Worm (Caenorhabditis elegans) whole organism, L4 larva: ENCODE results near the gene emb-9.

Experiments
- F44E2.7 ChIP-seq: fragments of 200-800 bp; sonication (Bioruptor generic); IDR thresholded peaks from 2 replicates; pipeline ENCODE4 v2.1.2; 2022; ENCODE audit warnings: missing genetic modification characterization, missing compliant biosample characterization
- aha-1 ChIP-seq: fragments of 150-350 bp; peaks from one replicate; lab custom pipeline; 2014; ENCODE audit warnings: missing biosample characterization, missing genetic modification characterization
- attf-4 ChIP-seq: sonication (generic microtip); optimal IDR thresholded peaks from 3 replicates; lab custom pipeline; 2017; ENCODE audit warnings: missing biosample characterization, missing genetic modification characterization
- ceh-20 ChIP-seq: fragments of 200-800 bp; sonication (Bioruptor generic); IDR thresholded peaks from 2 replicates; pipeline ENCODE4 v1.3.6; 2022; ENCODE audit warnings: missing genetic modification reagents, missing genetic modification characterization, missing compliant biosample characterization
- ceh-82 ChIP-seq: sonication (generic microtip); optimal IDR thresholded peaks from 2 replicates; lab custom pipeline; 2017; ENCODE audit warnings: missing biosample characterization, missing genetic modification characterization
- ces-1 ChIP-seq: fragments of 150-350 bp; sonication (generic microtip); optimal IDR thresholded peaks from 4 replicates; lab custom pipeline; 2014; ENCODE audit warnings: missing biosample characterization, missing genetic modification reagents, missing genetic modification characterization
- daf-16 ChIP-seq, 3 experiments: sonication (generic microtip); optimal IDR thresholded peaks; 2 replicates each; lab custom pipeline; 2016 to 2017; ENCODE audit warnings: missing genetic modification characterization in 3 of 3, missing genetic modification reagents in 3 of 3, mild to moderate bottlenecking in 2 of 3, missing compliant biosample characterization in 2 of 3, missing biosample characterization in 1 of 3, moderate library complexity in 1 of 3
- dpl-1 ChIP-seq: fragments of 150-350 bp; optimal IDR thresholded peaks from 2 replicates; lab custom pipeline; 2014; ENCODE audit warnings: missing biosample characterization, missing genetic modification reagents, missing genetic modification characterization
- dve-1 ChIP-seq: sonication (generic microtip); optimal IDR thresholded peaks from 2 replicates; lab custom pipeline; 2017; ENCODE audit warnings: antibody characterized with exemption, mild to moderate bottlenecking, missing genetic modification characterization, missing compliant biosample characterization; ENCODE audit not compliant: insufficient read depth
- egl-27 ChIP-seq: sonication (generic microtip); optimal IDR thresholded peaks from 3 replicates; lab custom pipeline; 2017; ENCODE audit warnings: missing biosample characterization, missing genetic modification reagents, missing genetic modification characterization
- fos-1 ChIP-seq: fragments of 150-350 bp; optimal IDR thresholded peaks from 2 replicates; lab custom pipeline; 2014; ENCODE audit warnings: missing biosample characterization, missing genetic modification characterization
- hlh-11 ChIP-seq: fragments of 200-800 bp; sonication (Bioruptor generic); optimal IDR thresholded peaks from 2 replicates; lab custom pipeline; 2018; ENCODE audit warnings: mild to moderate bottlenecking, missing genetic modification characterization, missing compliant biosample characterization
- hlh-30 ChIP-seq: sonication (generic microtip); optimal IDR thresholded peaks from 2 replicates; lab custom pipeline; 2017; ENCODE audit warnings: antibody characterized with exemption, mild to moderate bottlenecking, missing genetic modification characterization, missing compliant biosample characterization; ENCODE audit not compliant: insufficient read depth
- hmg-1.1 ChIP-seq: fragments of 200-800 bp; sonication (Bioruptor generic); IDR thresholded peaks from 2 replicates; pipeline ENCODE4 v1.3.6; 2022; ENCODE audit warnings: missing genetic modification reagents, missing genetic modification characterization, missing compliant biosample characterization
- lin-29 ChIP-seq: fragments of 200-800 bp; sonication (Bioruptor generic); IDR thresholded peaks from 2 replicates; pipeline ENCODE4 v1.3.6; 2022; ENCODE audit warnings: missing genetic modification reagents, missing genetic modification characterization, missing compliant biosample characterization
- lsy-2 ChIP-seq, 2 experiments: fragments of 150-350 bp in 1 of 2; sonication (generic microtip) in 1 of 2; optimal IDR thresholded peaks; 2 replicates each; lab custom pipeline; 2014 to 2017; ENCODE audit warnings: missing biosample characterization in 2 of 2, missing genetic modification characterization in 2 of 2
- madf-5 ChIP-seq, 2 experiments: fragments of 200-800 bp; sonication (Bioruptor generic); IDR thresholded peaks; 2 replicates each; pipeline ENCODE4 v1.3.6; 2022; ENCODE audit warnings: missing compliant biosample characterization in 2 of 2, missing genetic modification characterization in 2 of 2
- mdl-1 ChIP-seq, 2 experiments: fragments of 150-350 bp in 1 of 2; sonication (generic microtip) in 1 of 2; optimal IDR thresholded peaks; 2 replicates each; lab custom pipeline; 2014 to 2017; ENCODE audit warnings: missing biosample characterization in 2 of 2, missing genetic modification characterization in 2 of 2
- mes-2 ChIP-seq: sonication (generic microtip); optimal IDR thresholded peaks from 2 replicates; lab custom pipeline; 2016; ENCODE audit warnings: missing genotype, mild to moderate bottlenecking, missing genetic modification characterization, missing compliant biosample characterization; ENCODE audit not compliant: poor library complexity, severe bottlenecking
- nhr-102 ChIP-seq: sonication (generic microtip); optimal IDR thresholded peaks from 2 replicates; lab custom pipeline; 2016; ENCODE audit warnings: mild to moderate bottlenecking, missing genetic modification characterization, moderate library complexity, missing compliant biosample characterization
- nhr-11 ChIP-seq: fragments of 150-350 bp; optimal IDR thresholded peaks from 2 replicates; lab custom pipeline; 2014; ENCODE audit warnings: missing biosample characterization, missing genetic modification characterization
- nhr-111 ChIP-seq: fragments of 200-800 bp; sonication (Bioruptor generic); optimal IDR thresholded peaks from 2 replicates; lab custom pipeline; 2018; ENCODE audit warnings: mild to moderate bottlenecking, missing genetic modification characterization, missing compliant biosample characterization
- nhr-28 ChIP-seq: fragments of 150-350 bp; optimal IDR thresholded peaks from 2 replicates; lab custom pipeline; 2014; ENCODE audit warnings: missing biosample characterization, missing genetic modification characterization
- nhr-76 ChIP-seq: fragments of 150-350 bp; optimal IDR thresholded peaks from 2 replicates; lab custom pipeline; 2014; ENCODE audit warnings: missing biosample characterization, missing genetic modification characterization
- pha-4 ChIP-seq, 2 experiments: fragments of 150-350 bp in 1 of 2; fragments of 200-800 bp in 1 of 2; sonication (Bioruptor generic) in 1 of 2; IDR thresholded peaks in 1 of 2; optimal IDR thresholded peaks in 1 of 2; 2 replicates each; pipeline versions ENCODE4 v1.3.6 to Lab custom; 2014 to 2022; ENCODE audit warnings: missing genetic modification characterization in 2 of 2, missing genetic modification reagents in 2 of 2, missing biosample characterization in 1 of 2, missing compliant biosample characterization in 1 of 2
- saeg-2 ChIP-seq: fragments of 200-800 bp; sonication (Bioruptor generic); IDR thresholded peaks from 2 replicates; pipeline ENCODE4 v1.3.6; 2022; ENCODE audit warnings: missing genetic modification reagents, missing genetic modification characterization, missing compliant biosample characterization
- sdz-12 ChIP-seq: fragments of 200-800 bp; sonication (Bioruptor generic); optimal IDR thresholded peaks from 2 replicates; lab custom pipeline; 2018; ENCODE audit warnings: mild to moderate bottlenecking, missing genetic modification characterization, missing compliant biosample characterization
- snpc-1.2 ChIP-seq: fragments of 200-800 bp; sonication (Bioruptor generic); IDR thresholded peaks from 2 replicates; pipeline ENCODE4 v1.3.6; 2022; ENCODE audit warnings: missing genetic modification reagents, missing genetic modification characterization, missing compliant biosample characterization
- tag-97 ChIP-seq: fragments of 200-800 bp; sonication (Bioruptor generic); IDR thresholded peaks from 2 replicates; pipeline ENCODE4 v1.3.6; 2022; ENCODE audit warnings: missing genetic modification characterization, missing compliant biosample characterization
- unc-62 ChIP-seq, 3 experiments: fragments of 150-350 bp in 1 of 3; sonication (generic microtip); optimal IDR thresholded peaks in 2 of 3; peaks in 1 of 3; 1 replicate in 1 of 3; 2 replicates in 2 of 3; lab custom pipeline; 2014 to 2017; ENCODE audit warnings: missing biosample characterization in 3 of 3, missing genetic modification characterization in 3 of 3, missing genetic modification reagents in 3 of 3, missing genotype in 1 of 3
- vab-7 ChIP-seq: fragments of 200-800 bp; sonication (Bioruptor generic); IDR thresholded peaks from 2 replicates; pipeline ENCODE4 v1.3.6; 2022; ENCODE audit warnings: missing genetic modification reagents, missing genetic modification characterization, missing compliant biosample characterization
- zip-2 ChIP-seq: fragments of 150-350 bp; optimal IDR thresholded peaks from 2 replicates; lab custom pipeline; 2014; ENCODE audit warnings: missing biosample characterization, missing genetic modification characterization

Gene emb-9

DNA sequence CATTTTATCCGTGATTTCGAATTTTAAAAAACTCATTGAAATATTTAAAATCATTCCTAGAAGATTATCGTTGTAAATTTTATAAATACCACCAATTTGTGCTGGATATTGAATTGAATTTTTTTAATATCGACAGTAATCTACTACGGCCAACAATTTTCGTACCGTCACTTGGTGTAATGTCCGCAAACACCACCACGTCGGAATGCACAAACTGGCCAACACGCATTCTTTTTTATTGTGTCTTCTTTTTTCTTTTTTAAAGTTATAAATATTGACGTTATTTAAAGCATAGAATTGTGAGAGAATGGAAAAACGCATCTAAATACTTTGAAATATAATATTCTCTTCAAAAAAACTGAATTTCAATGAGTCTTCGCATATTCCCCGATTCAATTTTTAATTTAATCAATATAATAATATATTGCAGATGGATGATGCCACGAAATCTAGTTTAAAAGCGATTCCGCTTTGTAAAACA lies 13.1 kb downstream of the emb-9 start, which contains the start of gene ufc-1:
TSS of gene ufc-1 (plus strand) at position 431 of the 481 bp plus-strand sequence.
- no peak for TF ChIP-seq pha-4 (GFP tag; IDR thresholded peaks at IDR 0.05; lab: Robert Waterston, UW)
- TF ChIP-seq pha-4 (tag; optimal IDR thresholded peaks at IDR 0.05; lab: Kevin White, UChicago) = no peak
- peak; percentile 4 for TF ChIP-seq dpl-1 (GFP tag; lab: Kevin White, UChicago)
- peak; percentile 61 for TF ChIP-seq mes-2 (tag; lab: Kevin White, UChicago)
- TF ChIP-seq egl-27 (tag; lab: Kevin White, UChicago) = no peak
- no peak for TF ChIP-seq saeg-2
- TF ChIP-seq fos-1 = no peak
- TF ChIP-seq tag-97 (GFP tag; lab: Robert Waterston, UW) = no peak
- no peak for TF ChIP-seq nhr-111 (GFP tag; lab: Kevin White, UChicago)
- no peak for TF ChIP-seq nhr-28
- peak; percentile 14 for TF ChIP-seq dve-1 (tag; lab: Kevin White, UChicago)
- no peak for TF ChIP-seq hmg-1.1 (GFP tag; lab: Robert Waterston, UW)
- TF ChIP-seq ceh-20 = no peak
- TF ChIP-seq aha-1 = peak; percentile 43
- no peak for TF ChIP-seq F44E2.7 (GFP tag; lab: Robert Waterston, UW)
- peak in 1 of 2 experiments; percentile 68 for TF ChIP-seq lsy-2 (tag; optimal IDR thresholded peaks at IDR 0.05; lab: Kevin White, UChicago)

DNA sequence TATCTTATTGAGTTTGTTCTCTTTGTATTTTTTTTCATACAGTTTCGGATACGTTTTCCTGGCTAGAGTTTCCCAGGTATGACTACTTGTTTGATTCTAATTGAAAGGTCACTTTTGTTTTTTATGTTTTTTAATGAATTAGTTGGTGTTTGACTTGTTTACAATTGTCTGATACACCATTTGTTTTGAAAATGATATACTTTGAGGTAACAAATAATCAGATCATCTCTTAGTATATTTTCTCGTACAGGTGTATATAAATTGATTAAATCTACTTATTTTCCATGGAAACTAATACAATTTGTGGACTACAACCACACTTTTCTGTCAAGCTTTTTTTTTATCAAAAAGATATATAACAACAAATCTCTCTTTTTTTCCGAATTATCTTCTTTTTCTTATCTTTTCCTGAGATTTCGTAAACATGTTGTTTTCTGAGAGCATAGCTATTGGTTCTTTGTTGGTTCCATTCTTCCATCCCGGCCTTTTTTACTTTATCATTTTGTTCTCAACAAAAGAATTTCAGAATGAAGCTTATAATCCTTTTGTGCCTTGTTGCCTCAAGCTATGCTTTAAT lies 14.4 kb downstream of the emb-9 start, which contains the start of gene ttr-5:
TSS of gene ttr-5 (plus strand) at position 527 of the 577 bp plus-strand sequence.
- TF ChIP-seq daf-16 (GFP tag; optimal IDR thresholded peaks at IDR 0.05; lab: Kevin White, UChicago) = peak in 1 of 2 experiments; percentile 62
- TF ChIP-seq daf-16 (tag; optimal IDR thresholded peaks at IDR 0.05; lab: Kevin White, UChicago) = no peak
- TF ChIP-seq hlh-11 = no peak
- TF ChIP-seq aha-1 = peak; percentile 91

DNA sequence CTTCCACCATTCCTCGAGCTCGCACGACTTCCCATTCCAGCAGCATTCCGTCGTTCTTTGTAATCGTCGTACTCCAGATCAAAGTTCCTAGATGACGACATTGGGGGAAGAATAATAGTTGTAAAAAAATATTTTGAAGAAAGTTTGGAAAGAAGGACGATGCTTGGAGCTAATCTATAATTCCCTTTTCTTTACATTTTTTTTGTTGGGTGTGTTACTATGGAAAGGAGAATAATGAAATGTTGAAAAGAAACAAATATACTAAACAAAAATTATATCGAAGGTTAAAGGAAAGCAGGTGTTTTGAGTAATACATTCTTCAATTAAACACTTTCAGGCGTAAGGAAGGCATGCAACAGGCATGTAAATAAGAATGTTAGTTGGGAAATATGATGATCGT lies 15.0 kb downstream of the emb-9 start, which contains the start of gene C40H1.3:
TSS of gene C40H1.3 (minus strand) at position 101 of the 400 bp plus-strand sequence.
- no peak for TF ChIP-seq attf-4
- no peak for TF ChIP-seq vab-7
- no peak for TF ChIP-seq lin-29 (GFP tag; lab: Robert Waterston, UW)
- no peak for TF ChIP-seq madf-5 (GFP tag; IDR thresholded peaks at IDR 0.05; lab: Robert Waterston, UW)
- TF ChIP-seq dpl-1 (GFP tag; lab: Kevin White, UChicago) = no peak
- TF ChIP-seq zip-2 (tag; lab: Kevin White, UChicago) = no peak

DNA sequence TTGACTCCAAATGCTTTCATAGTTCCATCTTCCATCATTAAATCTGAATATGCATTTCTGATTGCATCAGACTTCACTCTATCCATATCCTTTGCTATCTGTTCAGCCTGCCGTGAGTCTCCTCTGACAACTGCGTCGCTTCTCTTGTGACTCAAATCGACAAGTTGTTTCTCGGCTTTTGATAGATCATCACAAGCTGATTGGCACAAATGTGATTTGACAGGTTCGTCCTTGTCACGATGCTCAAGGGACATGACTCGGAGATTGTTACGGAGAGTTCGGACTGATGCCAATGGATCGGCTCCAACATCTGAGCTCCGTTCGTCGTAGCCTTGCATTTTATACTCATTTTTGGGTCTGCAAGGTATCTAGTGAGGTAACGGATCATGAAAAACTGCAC lies 15.5 kb downstream of the emb-9 start:
- peak; percentile 28 for TF ChIP-seq hlh-30
- TF ChIP-seq zip-2 (tag; lab: Kevin White, UChicago) = no peak
- no peak for TF ChIP-seq ceh-82 (tag; lab: Kevin White, UChicago)
- TF ChIP-seq unc-62 (GFP tag; optimal IDR thresholded peaks at IDR 0.05 in 1 of 2; lab: Kevin White, UChicago) = peak in 1 of 2 experiments; percentile 3
- no peak for TF ChIP-seq unc-62 (tag; optimal IDR thresholded peaks at IDR 0.05; lab: Kevin White, UChicago)
- no peak for TF ChIP-seq mdl-1 (tag; optimal IDR thresholded peaks at IDR 0.05; lab: Kevin White, UChicago)
- TF ChIP-seq nhr-11 = peak; percentile 51
- no peak for TF ChIP-seq nhr-28
- peak; percentile 16 for TF ChIP-seq hlh-11
- no peak for TF ChIP-seq ces-1 (GFP tag; lab: Kevin White, UChicago)

DNA sequence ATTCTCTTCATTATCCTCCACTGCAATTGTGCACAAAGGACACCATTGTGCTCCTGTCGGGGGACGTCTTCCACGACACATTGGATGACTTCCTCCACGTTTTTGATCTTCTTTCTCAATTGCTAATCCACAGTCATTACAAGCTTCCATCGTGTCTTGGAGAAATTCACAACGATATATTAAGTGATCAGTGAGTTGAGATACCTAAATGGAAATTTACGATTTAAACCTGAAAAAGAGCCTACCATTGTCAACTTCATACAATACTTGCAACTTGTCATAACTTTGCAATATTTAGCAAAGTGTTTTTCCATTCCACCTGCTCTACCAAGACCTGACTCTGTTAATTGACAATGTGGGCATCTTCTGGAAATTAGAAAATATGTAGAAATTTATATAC lies 16.3 kb downstream of the emb-9 start:
- peak; percentile 93 for TF ChIP-seq aha-1
- TF ChIP-seq sdz-12 (GFP tag; lab: Kevin White, UChicago) = no peak
- TF ChIP-seq snpc-1.2 (GFP tag; lab: Robert Waterston, UW) = no peak
- no peak for TF ChIP-seq nhr-102 (tag; lab: Kevin White, UChicago)
- TF ChIP-seq nhr-76 (tag; lab: Kevin White, UChicago) = no peak
- TF ChIP-seq, all 104 proteins: peak for 1
